Worm (Caenorhabditis elegans): ENCODE results near the gene T01B7.13.

- TF ChIP-seq unc-62 (GFP tag; optimal IDR thresholded peaks at IDR 0.05) (no peak), aly-2 (tag; optimal IDR thresholded peaks at IDR 0.05) (no peak), F13H6.1 (tag; optimal IDR thresholded peaks at IDR 0.05) (peak; percentile 51), mab-5 (tag; optimal IDR thresholded peaks at IDR 0.05) (no peak), nhr-237 (tag; optimal IDR thresholded peaks at IDR 0.05) (no peak), unc-39 (tag; optimal IDR thresholded peaks at IDR 0.05) (no peak), fos-1 (tag; optimal IDR thresholded peaks at IDR 0.05) (no peak), unc-55 (GFP tag; optimal IDR thresholded peaks at IDR 0.05) (no peak)
Measured at ce11 chrII:8743379-8744173, 28.4 kb downstream of the T01B7.13 start, which contains the start of gene mak-1.
